Worm (Caenorhabditis elegans): ENCODE measurements around the gene clec-258.

DNA sequence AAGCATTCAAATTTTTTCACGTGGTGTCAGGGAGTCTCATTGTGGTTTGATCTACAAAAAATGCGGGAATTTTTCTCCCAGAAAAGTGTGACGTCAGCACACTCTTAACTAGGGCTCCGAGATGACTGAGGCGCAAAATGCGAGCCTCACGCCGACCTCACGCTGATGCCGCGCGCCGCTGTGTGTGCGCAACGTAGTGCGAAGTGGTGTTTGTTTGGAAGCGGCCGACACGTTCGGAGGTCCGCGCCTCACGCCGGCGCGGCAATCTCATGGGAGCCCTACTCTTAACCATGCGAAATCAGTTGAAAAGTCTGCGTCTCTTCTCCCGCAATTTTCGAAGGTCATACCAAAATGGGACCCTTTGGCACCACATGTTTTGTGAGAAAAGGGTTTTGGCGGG lies 2.0 kb downstream of the clec-258 start:
- TF ChIP-seq fax-1 (tag; optimal IDR thresholded peaks at IDR 0.05) (no peak), lin-11 (tag; optimal IDR thresholded peaks at IDR 0.05) (no peak), pat-9 (tag; optimal IDR thresholded peaks at IDR 0.05) (no peak), fkh-6 (tag; optimal IDR thresholded peaks at IDR 0.05) (no peak), pqm-1 (tag; optimal IDR thresholded peaks at IDR 0.05) (no peak), ama-1 (optimal IDR thresholded peaks at IDR 0.05) (no peak), unc-3 (GFP tag; conservative IDR thresholded peaks at IDR 0.05) (no peak), unc-3 (tag; optimal IDR thresholded peaks at IDR 0.05) (no peak), tbx-7 (tag; optimal IDR thresholded peaks at IDR 0.05) (no peak), npax-4 (tag; optimal IDR thresholded peaks at IDR 0.05) (no peak), ceh-45 (GFP tag; IDR thresholded peaks at IDR 0.05) (no peak), syd-9 (tag; optimal IDR thresholded peaks at IDR 0.05) (no peak), odd-2 (tag; optimal IDR thresholded peaks at IDR 0.05) (no peak)

Data from whole organism, late embryonic.